Fruit fly (Drosophila melanogaster): Measurements from ENCODE around the gene CG12237.
A peak's percentile ranks its signal among the peaks of the same experiment; 100 is the strongest.

CG12237 gene

dm6 chrX:19645873-19646541 is 3.3 kb upstream of the CG12237 start, which contains the start of gene Arp10 (continued):
- no peak for TF ChIP-seq CG4730 (GFP tag; IDR thresholded peaks at IDR 0.05)
- TF ChIP-seq aop (GFP tag; IDR thresholded peaks at IDR 0.05), result no peak
- TF ChIP-seq gro (GFP tag; optimal IDR thresholded peaks at IDR 0.05), result no peak
- TF ChIP-seq slou (GFP tag; optimal IDR thresholded peaks at IDR 0.05), result no peak
- TF ChIP-seq nau (GFP tag; optimal IDR thresholded peaks at IDR 0.05), result no peak
- TF ChIP-seq Tbp (GFP tag; optimal IDR thresholded peaks at IDR 0.05), result no peak
- TF ChIP-seq lov (optimal IDR thresholded peaks at IDR 0.05), result no peak
- TF ChIP-seq lov (GFP tag; IDR thresholded peaks at IDR 0.05), result no peak
- no peak for TF ChIP-seq rib (GFP tag; IDR thresholded peaks at IDR 0.05)
- no peak for TF ChIP-seq CG11085 (GFP tag; IDR thresholded peaks at IDR 0.05)
- no peak for TF ChIP-seq CG12236 (GFP tag; optimal IDR thresholded peaks at IDR 0.05)
- TF ChIP-seq zfh2 (GFP tag; optimal IDR thresholded peaks at IDR 0.05), result peak; percentile 14
- TF ChIP-seq ERR (GFP tag; optimal IDR thresholded peaks at IDR 0.05), result no peak
- TF ChIP-seq jumu (GFP tag; optimal IDR thresholded peaks at IDR 0.05), result no peak
- TF ChIP-seq chinmo (GFP tag; IDR thresholded peaks at IDR 0.05; ENCODE audit: partially characterized antibody), result 0 out of 4 replicates have a peak, but pooled peaks have one; percentile 59
- peak; percentile 26 for TF ChIP-seq CG10267 (tag; optimal IDR thresholded peaks at IDR 0.05)
- TF ChIP-seq CG11696 (GFP tag; IDR thresholded peaks at IDR 0.05), result no peak
- TF ChIP-seq trem (tag; optimal IDR thresholded peaks at IDR 0.05), result peak; percentile 36
- peak; percentile 59; the same call in 3 of the 4 replicates for TF ChIP-seq Dll (GFP tag; IDR thresholded peaks at IDR 0.05; ENCODE audit: partially characterized antibody)
- no peak for TF ChIP-seq crol (GFP tag; IDR thresholded peaks at IDR 0.05)
- TF ChIP-seq YL-1 (GFP tag; optimal IDR thresholded peaks at IDR 0.05), result peak; percentile 18
- peak; percentile 1 for TF ChIP-seq CG4424 (GFP tag; optimal IDR thresholded peaks at IDR 0.05)
- TF ChIP-seq CG9609 (GFP tag; optimal IDR thresholded peaks at IDR 0.05), result no peak
- TF ChIP-seq CG8478 (optimal IDR thresholded peaks at IDR 0.05), result no peak
- TF ChIP-seq CG1647 (GFP tag; optimal IDR thresholded peaks at IDR 0.05), result no peak
- no peak for TF ChIP-seq fru (optimal IDR thresholded peaks at IDR 0.05)
- TF ChIP-seq CG3163 (GFP tag; optimal IDR thresholded peaks at IDR 0.05), result peak; percentile 23
- peak; percentile 73 for TF ChIP-seq MBD-R2 (GFP tag; IDR thresholded peaks at IDR 0.05)
- no peak for TF ChIP-seq CG31365 (tag; optimal IDR thresholded peaks at IDR 0.05)
- TF ChIP-seq CG16815 (GFP tag; optimal IDR thresholded peaks at IDR 0.05), result no peak
- peak; percentile 43 for TF ChIP-seq stwl (tag; optimal IDR thresholded peaks at IDR 0.05)
- TF ChIP-seq Gug (GFP tag; IDR thresholded peaks at IDR 0.05), result no peak
- no peak for TF ChIP-seq ase (GFP tag; IDR thresholded peaks at IDR 0.05)
- TF ChIP-seq CG32767 (GFP tag; IDR thresholded peaks at IDR 0.05), result no peak
- no peak for TF ChIP-seq Max (GFP tag; optimal IDR thresholded peaks at IDR 0.05)
- TF ChIP-seq Hand (GFP tag; optimal IDR thresholded peaks at IDR 0.05), result no peak
- no peak for TF ChIP-seq B-H2 (GFP tag; optimal IDR thresholded peaks at IDR 0.05)
- no peak for TF ChIP-seq CG7556 (GFP tag; optimal IDR thresholded peaks at IDR 0.05)
- no peak for TF ChIP-seq Drgx (GFP tag; IDR thresholded peaks at IDR 0.05)
- TF ChIP-seq crc (GFP tag; optimal IDR thresholded peaks at IDR 0.05), result no peak
- TF ChIP-seq CG2129 (GFP tag; IDR thresholded peaks at IDR 0.05; ENCODE audit: partially characterized antibody), result no peak
- TF ChIP-seq CG18011 (GFP tag; optimal IDR thresholded peaks at IDR 0.05), result no peak
- TF ChIP-seq disco-r (GFP tag; optimal IDR thresholded peaks at IDR 0.05), result no peak
- TF ChIP-seq cad (GFP tag; optimal IDR thresholded peaks at IDR 0.05), result no peak
- no peak for TF ChIP-seq CG4360 (GFP tag; IDR thresholded peaks at IDR 0.05)
- TF ChIP-seq CG1233 (GFP tag; optimal IDR thresholded peaks at IDR 0.05), result no peak
- TF ChIP-seq wor (GFP tag; IDR thresholded peaks at IDR 0.05), result no peak
- TF ChIP-seq CG8765 (GFP tag; IDR thresholded peaks at IDR 0.05), result no peak
- TF ChIP-seq sd (tag; optimal IDR thresholded peaks at IDR 0.05), result no peak
- TF ChIP-seq Mad (GFP tag; optimal IDR thresholded peaks at IDR 0.05), result no peak
- no peak for TF ChIP-seq az2 (GFP tag; optimal IDR thresholded peaks at IDR 0.05)
- no peak for TF ChIP-seq vvl (GFP tag; IDR thresholded peaks at IDR 0.05)
- no peak for TF ChIP-seq lab (GFP tag; optimal IDR thresholded peaks at IDR 0.05)

All from whole organism, embryonic.